Worm (Caenorhabditis elegans) whole organism, young adult: ENCODE measurements around the gene W03C9.5.

Experiments
- B0336.3 ChIP-seq: fragments of 200-800 bp; sonication (Bioruptor generic); IDR thresholded peaks from 2 replicates; pipeline ENCODE4 v1.3.6; 2022; ENCODE audit warnings: missing genetic modification characterization, missing compliant biosample characterization
- C17E4.6 ChIP-seq: fragments of 200-800 bp; sonication (Bioruptor generic); IDR thresholded peaks from 2 replicates; pipeline ENCODE4 v1.3.6; 2022; ENCODE audit warnings: missing genetic modification reagents, missing genetic modification characterization, missing compliant biosample characterization
- D2030.7 ChIP-seq: fragments of 200-800 bp; sonication (Bioruptor generic); IDR thresholded peaks from 2 replicates; pipeline ENCODE4 v1.3.6; 2022; ENCODE audit warnings: missing genetic modification reagents, missing genetic modification characterization, missing compliant biosample characterization
- F10E7.11 ChIP-seq: sonication (generic microtip); optimal IDR thresholded peaks from 2 replicates; lab custom pipeline; 2017; ENCODE audit warnings: mild to moderate bottlenecking, missing genetic modification characterization, moderate library complexity, missing compliant biosample characterization
- F23B12.7 ChIP-seq: sonication (generic microtip); optimal IDR thresholded peaks from 2 replicates; lab custom pipeline; 2017; ENCODE audit warnings: missing genetic modification characterization, mild to moderate bottlenecking, missing compliant biosample characterization, antibody characterized with exemption, moderate library complexity; ENCODE audit not compliant: insufficient read depth
- F33H1.4 ChIP-seq: fragments of 200-800 bp; sonication (Bioruptor generic); IDR thresholded peaks from 2 replicates; pipeline ENCODE4 v1.3.6; 2022; ENCODE audit warnings: missing genetic modification reagents, missing genetic modification characterization, missing compliant biosample characterization
- F37B4.10 ChIP-seq: fragments of 200-800 bp; sonication (Bioruptor generic); IDR thresholded peaks from 2 replicates; pipeline ENCODE4 v1.3.6; 2022; ENCODE audit warnings: missing genetic modification characterization, missing compliant biosample characterization
- F39B2.1 ChIP-seq: fragments of 200-800 bp; sonication (Bioruptor generic); IDR thresholded peaks from 2 replicates; pipeline ENCODE4 v1.3.6; 2022; ENCODE audit warnings: missing genetic modification reagents, missing genetic modification characterization, missing compliant biosample characterization
- F49E8.2 ChIP-seq: sonication (generic microtip); optimal IDR thresholded peaks from 3 replicates; lab custom pipeline; 2017; ENCODE audit warnings: missing genetic modification characterization, mild to moderate bottlenecking, missing compliant biosample characterization, antibody characterized with exemption, moderate library complexity; ENCODE audit not compliant: insufficient read depth
- Y53G8AR.9 ChIP-seq: fragments of 200-800 bp; sonication (Bioruptor generic); conservative IDR thresholded peaks from 2 replicates; pipeline ENCODE4 v1.3.6; 2022; ENCODE audit warnings: missing genetic modification reagents, missing genetic modification characterization, missing compliant biosample characterization
- Y67H2A.10 ChIP-seq: fragments of 200-800 bp; sonication (Bioruptor generic); conservative IDR thresholded peaks from 2 replicates; pipeline ENCODE4 v1.3.6; 2022; ENCODE audit warnings: missing genetic modification reagents, missing genetic modification characterization, missing compliant biosample characterization
- ama-1 ChIP-seq, 3 experiments: fragments of 150-350 bp in 1 of 3; sonication (generic microtip) in 2 of 3; optimal IDR thresholded peaks; 2 replicates each; lab custom pipeline; 2014 to 2018; ENCODE audit warnings: missing biosample characterization in 2 of 3, missing genetic modification characterization in 2 of 3, missing genetic modification reagents in 2 of 3
- aptf-2 ChIP-seq: fragments of 200-800 bp; sonication (Bioruptor generic); conservative IDR thresholded peaks from 2 replicates; pipeline ENCODE4 v1.3.6; 2022; ENCODE audit warnings: missing genetic modification reagents, missing genetic modification characterization, missing compliant biosample characterization
- atf-7 ChIP-seq: sonication (generic microtip); optimal IDR thresholded peaks from 2 replicates; lab custom pipeline; 2017; ENCODE audit warnings: mild to moderate bottlenecking, missing genetic modification characterization, missing compliant biosample characterization
- athp-1 ChIP-seq: sonication (generic microtip); optimal IDR thresholded peaks from 2 replicates; lab custom pipeline; 2017; ENCODE audit warnings: mild to moderate bottlenecking, missing genetic modification characterization, missing compliant biosample characterization
- attf-6 ChIP-seq: fragments of 200-800 bp; sonication (Bioruptor generic); IDR thresholded peaks from 2 replicates; pipeline ENCODE4 v1.3.6; 2022; ENCODE audit warnings: missing genetic modification reagents, missing genetic modification characterization, missing compliant biosample characterization
- cebp-1 ChIP-seq, 2 experiments: fragments of 200-800 bp in 1 of 2; sonication (Bioruptor generic) in 1 of 2; sonication (generic microtip) in 1 of 2; IDR thresholded peaks in 1 of 2; optimal IDR thresholded peaks in 1 of 2; 2 replicates each; pipeline versions ENCODE4 v1.3.6 to Lab custom; 2017 to 2022; ENCODE audit warnings: missing compliant biosample characterization in 2 of 2, missing genetic modification characterization in 2 of 2, mild to moderate bottlenecking in 1 of 2, missing genetic modification reagents in 1 of 2, moderate library complexity in 1 of 2
- ceh-91 ChIP-seq: fragments of 200-800 bp; sonication (Bioruptor generic); IDR thresholded peaks from 2 replicates; pipeline ENCODE4 v1.3.6; 2022; ENCODE audit warnings: missing genetic modification reagents, missing genetic modification characterization, missing compliant biosample characterization
- dox-1 ChIP-seq: fragments of 200-800 bp; sonication (Bioruptor generic); IDR thresholded peaks from 2 replicates; pipeline ENCODE4 v1.3.6; 2022; ENCODE audit warnings: missing genetic modification reagents, missing genetic modification characterization, missing compliant biosample characterization
- dpff-1 ChIP-seq: sonication (generic microtip); optimal IDR thresholded peaks from 2 replicates; lab custom pipeline; 2017; ENCODE audit warnings: mild to moderate bottlenecking, missing genetic modification characterization, missing compliant biosample characterization
- efl-1 ChIP-seq: fragments of 150-350 bp; optimal IDR thresholded peaks from 2 replicates; lab custom pipeline; 2014; ENCODE audit warnings: missing biosample characterization, missing genetic modification reagents, missing genetic modification characterization
- him-1 ChIP-seq: sonication (generic microtip); optimal IDR thresholded peaks from 2 replicates; lab custom pipeline; 2016; ENCODE audit warnings: missing genotype, missing genetic modification reagents, missing genetic modification characterization, missing compliant biosample characterization
- hsf-1 ChIP-seq: fragments of 200-800 bp; sonication (Bioruptor generic); IDR thresholded peaks from 2 replicates; pipeline ENCODE4 v1.3.6; 2022; ENCODE audit warnings: missing genetic modification reagents, missing genetic modification characterization, missing compliant biosample characterization
- let-607 ChIP-seq, 2 experiments: fragments of 200-800 bp in 1 of 2; sonication (Bioruptor generic) in 1 of 2; sonication (generic microtip) in 1 of 2; optimal IDR thresholded peaks; 2 replicates each; lab custom pipeline; 2016 to 2018; ENCODE audit warnings: mild to moderate bottlenecking in 2 of 2, missing compliant biosample characterization in 2 of 2, missing genetic modification characterization in 2 of 2, moderate library complexity in 2 of 2, missing genotype in 1 of 2
- lin-54 ChIP-seq: fragments of 200-800 bp; sonication (Bioruptor generic); optimal IDR thresholded peaks from 2 replicates; lab custom pipeline; 2018; ENCODE audit warnings: mild to moderate bottlenecking, missing genetic modification characterization, missing compliant biosample characterization
- lir-1 ChIP-seq: fragments of 200-800 bp; sonication (Bioruptor generic); conservative IDR thresholded peaks from 2 replicates; pipeline ENCODE4 v1.3.6; 2022; ENCODE audit warnings: missing genetic modification reagents, missing genetic modification characterization, missing compliant biosample characterization
- lsl-1 ChIP-seq: fragments of 200-800 bp; sonication (Bioruptor generic); optimal IDR thresholded peaks from 2 replicates; lab custom pipeline; 2018; ENCODE audit warnings: mild to moderate bottlenecking, missing genetic modification characterization, moderate library complexity, missing compliant biosample characterization
- madf-10 ChIP-seq: sonication (generic microtip); optimal IDR thresholded peaks from 2 replicates; lab custom pipeline; 2016; ENCODE audit warnings: mild to moderate bottlenecking, missing genetic modification characterization, missing compliant biosample characterization
- madf-6 ChIP-seq: fragments of 200-800 bp; sonication (Bioruptor generic); IDR thresholded peaks from 2 replicates; pipeline ENCODE4 v1.3.6; 2022; ENCODE audit warnings: missing genetic modification reagents, missing genetic modification characterization, missing compliant biosample characterization
- mcd-1 ChIP-seq: fragments of 200-800 bp; sonication (Bioruptor generic); IDR thresholded peaks from 2 replicates; pipeline ENCODE4 v1.3.6; 2022; ENCODE audit warnings: missing genetic modification reagents, missing genetic modification characterization, missing compliant biosample characterization
- mxl-1 ChIP-seq: sonication (generic microtip); optimal IDR thresholded peaks from 2 replicates; lab custom pipeline; 2016; ENCODE audit warnings: missing genetic modification characterization, missing compliant biosample characterization
- nfya-2 ChIP-seq: fragments of 200-800 bp; sonication (Bioruptor generic); IDR thresholded peaks from 2 replicates; pipeline ENCODE4 v1.3.6; 2022; ENCODE audit warnings: missing genetic modification reagents, missing genetic modification characterization, missing compliant biosample characterization
- nfyb-1 ChIP-seq: fragments of 200-800 bp; sonication (Bioruptor generic); IDR thresholded peaks from 2 replicates; pipeline ENCODE4 v1.3.6; 2022; ENCODE audit warnings: missing genetic modification reagents, missing genetic modification characterization, missing compliant biosample characterization
- pbrm-1 ChIP-seq: fragments of 200-800 bp; sonication (Bioruptor generic); IDR thresholded peaks from 2 replicates; pipeline ENCODE4 v1.3.6; 2022; ENCODE audit warnings: missing genetic modification reagents, missing genetic modification characterization, missing compliant biosample characterization
- rcor-1 ChIP-seq: fragments of 200-800 bp; sonication (Bioruptor generic); IDR thresholded peaks from 2 replicates; pipeline ENCODE4 v1.3.6; 2022; ENCODE audit warnings: missing genetic modification reagents, missing genetic modification characterization, missing compliant biosample characterization
- repo-1 ChIP-seq: sonication (generic microtip); optimal IDR thresholded peaks from 2 replicates; lab custom pipeline; 2017; ENCODE audit warnings: mild to moderate bottlenecking, missing genetic modification characterization, missing compliant biosample characterization
- sdz-38 ChIP-seq: sonication (generic microtip); optimal IDR thresholded peaks from 2 replicates; lab custom pipeline; 2016; ENCODE audit warnings: missing genotype, missing genetic modification characterization, missing compliant biosample characterization
- snpc-1.1 ChIP-seq: sonication (generic microtip); optimal IDR thresholded peaks from 2 replicates; lab custom pipeline; 2017; ENCODE audit warnings: missing genetic modification characterization, mild to moderate bottlenecking, missing compliant biosample characterization, antibody characterized with exemption, moderate library complexity, missing genotype, missing genetic modification reagents; ENCODE audit not compliant: insufficient read depth
- snpc-1.3 ChIP-seq: sonication (generic microtip); optimal IDR thresholded peaks from 2 replicates; lab custom pipeline; 2017; ENCODE audit warnings: missing genetic modification characterization, mild to moderate bottlenecking, missing compliant biosample characterization, antibody characterized with exemption, moderate library complexity, missing genotype, missing genetic modification reagents; ENCODE audit not compliant: insufficient read depth
- snpc-3.4 ChIP-seq: sonication (generic microtip); optimal IDR thresholded peaks from 2 replicates; lab custom pipeline; 2017; ENCODE audit warnings: missing genetic modification characterization, mild to moderate bottlenecking, missing compliant biosample characterization, antibody characterized with exemption, moderate library complexity, missing genotype, missing genetic modification reagents
- tlf-1 ChIP-seq: fragments of 200-800 bp; sonication (Bioruptor generic); optimal IDR thresholded peaks from 2 replicates; lab custom pipeline; 2018; ENCODE audit warnings: mild to moderate bottlenecking, missing genetic modification characterization, missing compliant biosample characterization
- xnd-1 ChIP-seq: sonication (generic microtip); optimal IDR thresholded peaks from 2 replicates; lab custom pipeline; 2016; ENCODE audit warnings: missing genotype, missing genetic modification reagents, missing genetic modification characterization, missing compliant biosample characterization
- ztf-22 ChIP-seq: fragments of 200-800 bp; sonication (Bioruptor generic); optimal IDR thresholded peaks from 2 replicates; lab custom pipeline; 2018; ENCODE audit warnings: mild to moderate bottlenecking, missing genetic modification characterization, moderate library complexity, missing compliant biosample characterization
- ztf-26 ChIP-seq: sonication (generic microtip); optimal IDR thresholded peaks from 2 replicates; lab custom pipeline; 2017; ENCODE audit warnings: missing genetic modification characterization, missing compliant biosample characterization

The W03C9.5 gene

ce11 chrII:11968275-11968674, 931 bp upstream of the W03C9.5 start, which contains the start of gene mex-1 (continued):
- TF ChIP-seq aptf-2 (GFP tag; lab: Robert Waterston, UW) (0 out of 2 replicates have a peak, but pooled peaks have one; percentile 56), nfya-2 (GFP tag; lab: Robert Waterston, UW) (0 out of 2 replicates have a peak, but pooled peaks have one; percentile 73), dpff-1 (tag; lab: Kevin White, UChicago) (no peak), efl-1 (GFP tag; lab: Kevin White, UChicago) (peak; percentile 99), mxl-1 (tag; lab: Kevin White, UChicago) (no peak), rcor-1 (GFP tag; lab: Robert Waterston, UW) (peak; percentile 92), C17E4.6 (GFP tag; lab: Robert Waterston, UW) (peak; percentile 95), athp-1 (peak; percentile 66), pbrm-1 (GFP tag; lab: Robert Waterston, UW) (peak; percentile 87), snpc-1.3 (tag; lab: Kevin White, UChicago) (peak; percentile 93), snpc-3.4 (peak; percentile 96), lir-1 (GFP tag; lab: Robert Waterston, UW) (peak; percentile 66; the same call in 1 of the 2 replicates), hsf-1 (GFP tag; lab: Robert Waterston, UW) (peak; percentile 91), lsl-1 (GFP tag; lab: Kevin White, UChicago) (peak; percentile 100), snpc-1.1 (peak; percentile 72), dox-1 (GFP tag; lab: Robert Waterston, UW) (peak; percentile 90), Y67H2A.10 (GFP tag; lab: Robert Waterston, UW) (0 out of 2 replicates have a peak, but pooled peaks have one; percentile 33), mcd-1 (GFP tag; lab: Robert Waterston, UW) (peak; percentile 89), madf-6 (GFP tag; lab: Robert Waterston, UW) (peak; percentile 100), F37B4.10 (GFP tag; lab: Robert Waterston, UW) (0 out of 2 replicates have a peak, but pooled peaks have one; percentile 32), him-1 (tag; lab: Kevin White, UChicago) (peak; percentile 62), xnd-1 (tag; lab: Kevin White, UChicago) (peak; percentile 100)
- TF ChIP-seq, all 124 proteins: peak for 47

DNA sequence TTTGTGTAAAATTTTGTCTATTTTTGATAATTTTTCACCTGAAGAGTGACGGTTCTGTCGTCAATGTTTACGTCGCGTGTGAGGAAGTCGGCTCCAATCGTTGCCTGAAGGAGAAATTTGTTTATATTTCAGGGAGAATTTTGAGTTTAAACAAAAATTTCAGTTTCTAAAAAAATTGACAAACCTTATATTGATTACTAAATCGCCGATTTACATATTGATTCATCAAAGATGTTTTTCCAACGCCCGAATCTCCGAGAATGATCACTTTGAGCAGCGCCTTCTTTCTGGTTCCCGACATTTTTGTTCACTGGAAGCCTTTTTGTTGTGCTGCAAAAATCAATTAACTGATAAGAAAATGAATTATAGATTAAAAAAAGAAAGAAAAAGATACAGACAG, 742 bp downstream of the W03C9.5 start, which contains the start of gene rab-7:
TSS of gene rab-7 (minus strand) at position 330 of the 400 bp plus-strand sequence.
- TF ChIP-seq madf-10 (tag; lab: Kevin White, UChicago) (peak; percentile 22), attf-6 (GFP tag; lab: Robert Waterston, UW) (0 out of 2 replicates have a peak, but pooled peaks have one; percentile 10), sdz-38 (no peak), F39B2.1 (GFP tag; lab: Robert Waterston, UW) (0 out of 2 replicates have a peak, but pooled peaks have one; percentile 19), let-607 (tag; optimal IDR thresholded peaks at IDR 0.05; lab: Kevin White, UChicago) (no peak), B0336.3 (0 out of 2 replicates have a peak, but pooled peaks have one; percentile 29), ama-1 (optimal IDR thresholded peaks at IDR 0.05; lab: Kevin White, UChicago) (peak; percentile 66), ama-1 (GFP tag; optimal IDR thresholded peaks at IDR 0.05; lab: Kevin White, UChicago) (no peak), tlf-1 (GFP tag; lab: Kevin White, UChicago) (peak; percentile 44), xnd-1 (tag; lab: Kevin White, UChicago) (no peak), dpff-1 (tag; lab: Kevin White, UChicago) (peak; percentile 55), lin-54 (GFP tag; lab: Kevin White, UChicago) (peak; percentile 19), ceh-91 (GFP tag; lab: Robert Waterston, UW) (no peak), nfyb-1 (GFP tag; lab: Robert Waterston, UW) (0 out of 2 replicates have a peak, but pooled peaks have one; percentile 22), pbrm-1 (GFP tag; lab: Robert Waterston, UW) (0 out of 2 replicates have a peak, but pooled peaks have one; percentile 32), atf-7 (tag; lab: Kevin White, UChicago) (peak; percentile 63), F33H1.4 (0 out of 2 replicates have a peak, but pooled peaks have one; percentile 15), Y53G8AR.9 (GFP tag; lab: Robert Waterston, UW) (peak; percentile 42; the same call in 1 of the 2 replicates), repo-1 (peak; percentile 51), him-1 (tag; lab: Kevin White, UChicago) (no peak), ztf-26 (tag; lab: Kevin White, UChicago) (no peak), ztf-22 (GFP tag; lab: Kevin White, UChicago) (peak; percentile 39), F10E7.11 (tag; lab: Kevin White, UChicago) (peak; percentile 24), F49E8.2 (peak; percentile 15), cebp-1 (GFP tag; IDR thresholded peaks at IDR 0.05; lab: Robert Waterston, UW) (no peak), cebp-1 (tag; optimal IDR thresholded peaks at IDR 0.05; lab: Kevin White, UChicago) (peak; percentile 15), D2030.7 (GFP tag; lab: Robert Waterston, UW) (0 out of 2 replicates have a peak, but pooled peaks have one; percentile 36), F23B12.7 (tag; lab: Kevin White, UChicago) (peak; percentile 51)
